Fruit fly (Drosophila melanogaster): ENCODE measurements around the gene CG8132.
A peak's percentile ranks its signal among the peaks of the same experiment; 100 is the strongest.

DNA sequence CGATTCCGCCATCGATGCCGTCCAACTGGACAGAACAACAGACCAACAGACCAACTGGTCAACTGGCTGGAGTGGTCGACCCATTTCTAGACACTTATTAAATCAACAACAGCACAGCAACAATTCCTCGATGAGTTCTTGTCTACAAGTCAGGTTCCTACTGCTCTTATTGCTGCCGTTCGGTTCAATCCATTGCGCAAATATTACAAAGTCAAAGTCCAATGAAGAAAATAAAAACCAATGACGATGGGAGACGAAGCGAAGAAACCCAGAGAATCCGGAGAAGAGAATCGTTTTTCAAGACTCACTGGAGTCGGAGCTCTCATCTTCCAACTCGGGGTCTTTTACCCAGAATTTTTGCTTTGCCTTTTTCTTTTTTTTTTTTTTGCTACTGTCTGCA is 12.3 kb upstream of the CG8132 start:
- peak; percentile 65 for TF ChIP-seq CG1621 (tag; optimal IDR thresholded peaks at IDR 0.05)
- TF ChIP-seq CG6808 (GFP tag; optimal IDR thresholded peaks at IDR 0.05), result peak; percentile 88
- TF ChIP-seq CG10669 (GFP tag; optimal IDR thresholded peaks at IDR 0.05), result peak; percentile 46
- peak; percentile 75 for TF ChIP-seq CG9139 (GFP tag; optimal IDR thresholded peaks at IDR 0.05)
- TF ChIP-seq net (GFP tag; optimal IDR thresholded peaks at IDR 0.05), result peak; percentile 62
- TF ChIP-seq dac (GFP tag; optimal IDR thresholded peaks at IDR 0.05), result no peak
- TF ChIP-seq CG6854 (GFP tag; optimal IDR thresholded peaks at IDR 0.05), result no peak
- TF ChIP-seq Lpt (GFP tag; optimal IDR thresholded peaks at IDR 0.05), result peak; percentile 9
- no peak for TF ChIP-seq CG8319 (GFP tag; optimal IDR thresholded peaks at IDR 0.05)
- no peak for TF ChIP-seq Sox102F (GFP tag; optimal IDR thresholded peaks at IDR 0.05)
- no peak for TF ChIP-seq CG4318 (GFP tag; optimal IDR thresholded peaks at IDR 0.05)
- TF ChIP-seq Sox15 (GFP tag; optimal IDR thresholded peaks at IDR 0.05), result no peak
- TF ChIP-seq Ets21C (GFP tag; optimal IDR thresholded peaks at IDR 0.05), result no peak
